Worm (Caenorhabditis elegans) whole organism, L4 larva: ENCODE data around the gene ZC262.4.
"Not testable (repeated sequence)": the region's sequence is repeated elsewhere in the genome, so short reads cannot be mapped to it uniquely, and the experiment has no call there.

Experiments
- D1046.2 ChIP-seq: fragments of 200-800 bp; sonication (Bioruptor generic); IDR thresholded peaks from 2 replicates; pipeline ENCODE4 v1.3.6; 2022; ENCODE audit warnings: missing genetic modification characterization, missing compliant biosample characterization
- R02D3.7 ChIP-seq: fragments of 150-350 bp; sonication (generic microtip); optimal IDR thresholded peaks from 3 replicates; lab custom pipeline; 2014; ENCODE audit warnings: missing biosample characterization, missing genetic modification characterization
- ceh-20 ChIP-seq: fragments of 200-800 bp; sonication (Bioruptor generic); IDR thresholded peaks from 2 replicates; pipeline ENCODE4 v1.3.6; 2022; ENCODE audit warnings: missing genetic modification reagents, missing genetic modification characterization, missing compliant biosample characterization
- lin-39 ChIP-seq: fragments of 150-350 bp; optimal IDR thresholded peaks from 2 replicates; lab custom pipeline; 2014; ENCODE audit warnings: missing biosample characterization, missing genetic modification reagents, missing genetic modification characterization
- lsy-2 ChIP-seq, 2 experiments: fragments of 150-350 bp in 1 of 2; sonication (generic microtip) in 1 of 2; optimal IDR thresholded peaks; 2 replicates each; lab custom pipeline; 2014 to 2017; ENCODE audit warnings: missing biosample characterization in 2 of 2, missing genetic modification characterization in 2 of 2
- madf-9 ChIP-seq: fragments of 200-800 bp; sonication (Bioruptor generic); conservative IDR thresholded peaks from 2 replicates; pipeline ENCODE4 v1.3.6; 2022; ENCODE audit warnings: missing genetic modification reagents, missing genetic modification characterization, missing compliant biosample characterization
- mdl-1 ChIP-seq, 2 experiments: fragments of 150-350 bp in 1 of 2; sonication (generic microtip) in 1 of 2; optimal IDR thresholded peaks; 2 replicates each; lab custom pipeline; 2014 to 2017; ENCODE audit warnings: missing biosample characterization in 2 of 2, missing genetic modification characterization in 2 of 2
- mdt-29 ChIP-seq: fragments of 200-800 bp; sonication (Bioruptor generic); IDR thresholded peaks from 2 replicates; pipeline ENCODE4 v1.3.6; 2022; ENCODE audit warnings: missing genetic modification reagents, missing genetic modification characterization, missing compliant biosample characterization
- nhr-102 ChIP-seq: sonication (generic microtip); optimal IDR thresholded peaks from 2 replicates; lab custom pipeline; 2016; ENCODE audit warnings: mild to moderate bottlenecking, missing genetic modification characterization, moderate library complexity, missing compliant biosample characterization
- nhr-237 ChIP-seq: sonication (generic microtip); optimal IDR thresholded peaks from 2 replicates; lab custom pipeline; 2017; ENCODE audit warnings: missing biosample characterization, missing genetic modification characterization
- nhr-42 ChIP-seq: fragments of 200-800 bp; sonication (Bioruptor generic); IDR thresholded peaks from 2 replicates; pipeline ENCODE4 v1.3.6; 2022; ENCODE audit warnings: missing genetic modification characterization, missing compliant biosample characterization
- nhr-48 ChIP-seq: sonication (generic microtip); optimal IDR thresholded peaks from 2 replicates; lab custom pipeline; 2016; ENCODE audit warnings: mild to moderate bottlenecking, missing genetic modification characterization, missing compliant biosample characterization
- nhr-77 ChIP-seq: fragments of 150-350 bp; optimal IDR thresholded peaks from 2 replicates; lab custom pipeline; 2014; ENCODE audit warnings: missing biosample characterization, missing genetic modification characterization
- skn-1 ChIP-seq: fragments of 150-350 bp; optimal IDR thresholded peaks from 2 replicates; lab custom pipeline; 2014; ENCODE audit warnings: missing biosample characterization, missing genetic modification characterization

DNA sequence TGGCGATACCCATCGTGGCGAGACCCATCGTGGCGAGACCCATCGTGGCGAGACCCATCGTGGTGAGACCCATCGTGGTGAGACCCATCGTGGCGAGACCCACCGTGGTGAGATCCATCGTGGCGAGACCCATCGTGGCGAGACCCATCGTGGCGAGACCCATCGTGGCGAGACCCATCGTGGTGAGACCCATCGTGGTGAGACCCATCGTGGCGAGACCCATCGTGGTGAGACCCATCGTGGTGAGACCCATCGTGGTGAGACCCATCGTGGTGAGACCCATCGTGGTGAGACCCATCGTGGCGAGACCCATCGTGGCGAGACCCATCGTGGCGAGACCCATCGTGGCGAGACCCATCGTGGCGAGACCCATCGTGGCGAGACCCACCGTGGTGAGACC, 1.3 kb upstream of the ZC262.4 start:
- not testable (repeated sequence) for TF ChIP-seq skn-1 (tag; lab: Kevin White, UChicago); nhr-48 (tag; lab: Kevin White, UChicago); nhr-77 (tag; lab: Kevin White, UChicago); lin-39 (tag; lab: Kevin White, UChicago); R02D3.7 (tag; lab: Kevin White, UChicago); madf-9 (GFP tag; lab: Robert Waterston, UW); mdl-1 (tag; optimal IDR thresholded peaks at IDR 0.05; lab: Kevin White, UChicago); mdt-29; lsy-2 (tag; optimal IDR thresholded peaks at IDR 0.05; lab: Kevin White, UChicago); nhr-102 (tag; lab: Kevin White, UChicago); nhr-237 (tag; lab: Kevin White, UChicago); nhr-42 (GFP tag; lab: Robert Waterston, UW); D1046.2; ceh-20 (GFP tag; lab: Robert Waterston, UW)
